Worm (Caenorhabditis elegans) whole organism, mixed stage, embryonic: ENCODE data around the gene C37H5.5.

ENCODE experiments used
- M03D4.4 ChIP-seq: sonication (generic microtip); optimal IDR thresholded peaks from 2 replicates; lab custom pipeline; 2017; ENCODE audit warnings: mild to moderate bottlenecking, missing genetic modification characterization, missing compliant biosample characterization
- bed-3 ChIP-seq: fragments of 200-800 bp; sonication (Bioruptor generic); optimal IDR thresholded peaks from 3 replicates; lab custom pipeline; 2018; ENCODE audit warnings: mild to moderate bottlenecking, missing genetic modification characterization, moderate library complexity, missing compliant biosample characterization
- ceh-43 ChIP-seq: fragments of 200-800 bp; sonication (Bioruptor generic); optimal IDR thresholded peaks from 2 replicates; lab custom pipeline; 2018; ENCODE audit warnings: mild to moderate bottlenecking, missing genetic modification characterization, moderate library complexity, missing compliant biosample characterization
- ceh-83 ChIP-seq: fragments of 200-800 bp; sonication (Bioruptor generic); optimal IDR thresholded peaks from 2 replicates; lab custom pipeline; 2018; ENCODE audit warnings: mild to moderate bottlenecking, missing genetic modification characterization, missing compliant biosample characterization
- ces-1 ChIP-seq: fragments of 150-350 bp; optimal IDR thresholded peaks from 2 replicates; lab custom pipeline; 2014; ENCODE audit warnings: missing biosample characterization, missing genetic modification reagents, missing genetic modification characterization
- cnd-1 ChIP-seq: fragments of 200-800 bp; sonication (Bioruptor generic); optimal IDR thresholded peaks from 2 replicates; lab custom pipeline; 2018; ENCODE audit warnings: mild to moderate bottlenecking, missing genetic modification characterization, missing compliant biosample characterization
- drap-1 ChIP-seq: fragments of 200-800 bp; sonication (Bioruptor generic); optimal IDR thresholded peaks from 3 replicates; lab custom pipeline; 2018; ENCODE audit warnings: mild to moderate bottlenecking, missing genetic modification characterization, missing compliant biosample characterization
- elt-1 ChIP-seq: sonication (generic microtip); optimal IDR thresholded peaks from 2 replicates; lab custom pipeline; 2017; ENCODE audit warnings: missing genetic modification characterization, mild to moderate bottlenecking, missing compliant biosample characterization, antibody characterized with exemption, moderate library complexity, borderline replicate concordance; ENCODE audit not compliant: insufficient read depth
- elt-3 ChIP-seq: fragments of 150-350 bp; optimal IDR thresholded peaks from 2 replicates; lab custom pipeline; 2014; ENCODE audit warnings: missing biosample characterization, missing genetic modification characterization
- flh-1 ChIP-seq: fragments of 200-800 bp; sonication (Bioruptor generic); optimal IDR thresholded peaks from 2 replicates; lab custom pipeline; 2018; ENCODE audit warnings: mild to moderate bottlenecking, missing genetic modification characterization, moderate library complexity, missing compliant biosample characterization
- ham-2 ChIP-seq: fragments of 200-800 bp; sonication (Bioruptor generic); optimal IDR thresholded peaks from 2 replicates; lab custom pipeline; 2018; ENCODE audit warnings: mild to moderate bottlenecking, missing genetic modification characterization, missing compliant biosample characterization
- hlh-1 ChIP-seq: fragments of 150-350 bp; optimal IDR thresholded peaks from 2 replicates; lab custom pipeline; 2014; ENCODE audit warnings: missing biosample characterization, missing genetic modification reagents, missing genetic modification characterization
- lin-13 ChIP-seq: fragments of 150-350 bp; optimal IDR thresholded peaks from 2 replicates; lab custom pipeline; 2014; ENCODE audit warnings: missing biosample characterization, missing genetic modification characterization
- lin-32 ChIP-seq: fragments of 200-800 bp; sonication (Bioruptor generic); optimal IDR thresholded peaks from 2 replicates; lab custom pipeline; 2018; ENCODE audit warnings: mild to moderate bottlenecking, missing genetic modification characterization, missing compliant biosample characterization
- lsy-2 ChIP-seq: fragments of 150-350 bp; optimal IDR thresholded peaks from 2 replicates; lab custom pipeline; 2014; ENCODE audit warnings: missing biosample characterization, missing genetic modification characterization
- mab-5 ChIP-seq: fragments of 150-350 bp; optimal IDR thresholded peaks from 2 replicates; lab custom pipeline; 2014; ENCODE audit warnings: missing biosample characterization, missing genetic modification characterization
- mep-1 ChIP-seq: fragments of 150-350 bp; optimal IDR thresholded peaks from 2 replicates; lab custom pipeline; 2017; ENCODE audit warnings: missing biosample characterization, missing genetic modification reagents, missing genetic modification characterization, inconsistent platforms
- nhr-12 ChIP-seq: fragments of 150-350 bp; optimal IDR thresholded peaks from 2 replicates; lab custom pipeline; 2014; ENCODE audit warnings: missing biosample characterization, missing genetic modification characterization
- nhr-2 ChIP-seq: fragments of 150-350 bp; optimal IDR thresholded peaks from 2 replicates; lab custom pipeline; 2014; ENCODE audit warnings: missing biosample characterization, missing genetic modification characterization
- nhr-237 ChIP-seq: fragments of 150-350 bp; optimal IDR thresholded peaks from 2 replicates; lab custom pipeline; 2014; ENCODE audit warnings: missing biosample characterization, missing genetic modification characterization
- nhr-76 ChIP-seq: sonication (generic microtip); optimal IDR thresholded peaks from 2 replicates; lab custom pipeline; 2017; ENCODE audit warnings: missing biosample characterization, missing genetic modification characterization
- sem-2 ChIP-seq: fragments of 200-800 bp; sonication (Bioruptor generic); optimal IDR thresholded peaks from 2 replicates; lab custom pipeline; 2018; ENCODE audit warnings: mild to moderate bottlenecking, missing genetic modification characterization, missing compliant biosample characterization
- snpc-4 ChIP-seq: fragments of 150-350 bp; optimal IDR thresholded peaks from 2 replicates; lab custom pipeline; 2014; ENCODE audit warnings: missing biosample characterization, missing genetic modification characterization
- sptf-1 ChIP-seq: sonication (generic microtip); optimal IDR thresholded peaks from 2 replicates; lab custom pipeline; 2017; ENCODE audit warnings: mild to moderate bottlenecking, missing genetic modification characterization, moderate library complexity, missing compliant biosample characterization
- tbx-8 ChIP-seq: fragments of 200-800 bp; sonication (Bioruptor generic); optimal IDR thresholded peaks from 2 replicates; lab custom pipeline; 2018; ENCODE audit warnings: mild to moderate bottlenecking, missing genetic modification characterization, moderate library complexity, missing compliant biosample characterization
- unc-120 ChIP-seq: sonication (generic microtip); optimal IDR thresholded peaks from 2 replicates; lab custom pipeline; 2017; ENCODE audit warnings: missing genetic modification characterization, missing compliant biosample characterization; ENCODE audit not compliant: poor library complexity, severe bottlenecking
- unc-39 ChIP-seq: fragments of 150-350 bp; optimal IDR thresholded peaks from 2 replicates; lab custom pipeline; 2014; ENCODE audit warnings: missing biosample characterization, missing genetic modification characterization
- unc-62 ChIP-seq: fragments of 150-350 bp; optimal IDR thresholded peaks from 2 replicates; lab custom pipeline; 2014; ENCODE audit warnings: missing biosample characterization, missing genetic modification reagents, missing genetic modification characterization
- zip-8 ChIP-seq: fragments of 150-350 bp; optimal IDR thresholded peaks from 2 replicates; lab custom pipeline; 2014; ENCODE audit warnings: missing biosample characterization, missing genetic modification characterization
- ztf-11 ChIP-seq: fragments of 150-350 bp; optimal IDR thresholded peaks from 2 replicates; lab custom pipeline; 2014; ENCODE audit warnings: missing biosample characterization, missing genetic modification characterization

The C37H5.5 gene

DNA sequence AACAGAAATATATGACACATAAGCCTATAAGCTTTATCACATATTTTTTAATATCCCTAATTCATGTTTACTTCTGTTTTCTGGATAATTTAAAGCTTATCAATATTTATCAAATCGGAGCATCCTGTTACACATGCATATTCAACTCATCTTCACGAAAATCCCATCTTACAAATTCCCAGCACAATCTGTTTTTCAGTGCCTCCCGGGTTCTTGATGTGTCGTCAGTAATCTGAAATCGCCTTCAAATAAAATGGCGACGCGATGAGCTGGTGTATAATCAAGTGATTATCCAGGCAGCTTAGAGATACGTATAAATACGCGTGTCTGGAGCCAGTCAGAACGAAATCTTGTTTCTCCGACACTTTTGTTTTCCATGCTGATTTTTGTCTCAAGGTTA is 23.3 kb downstream of the C37H5.5 start:
- TF ChIP-seq mab-5 (tag; lab: Kevin White, UChicago): no peak
- TF ChIP-seq bed-3 (GFP tag; lab: Kevin White, UChicago): no peak
- TF ChIP-seq unc-62: no peak
- no peak for TF ChIP-seq lsy-2 (tag; lab: Kevin White, UChicago)
- TF ChIP-seq ztf-11 (tag; lab: Kevin White, UChicago): no peak
- TF ChIP-seq elt-3 (tag; lab: Kevin White, UChicago): no peak
- no peak for TF ChIP-seq mep-1 (tag; lab: Kevin White, UChicago)
- no peak for TF ChIP-seq cnd-1
- no peak for TF ChIP-seq hlh-1
- no peak for TF ChIP-seq nhr-2 (tag; lab: Kevin White, UChicago)
- no peak for TF ChIP-seq zip-8
- no peak for TF ChIP-seq snpc-4 (tag; lab: Kevin White, UChicago)
- no peak for TF ChIP-seq nhr-237 (tag; lab: Kevin White, UChicago)
- TF ChIP-seq ceh-83: no peak

DNA sequence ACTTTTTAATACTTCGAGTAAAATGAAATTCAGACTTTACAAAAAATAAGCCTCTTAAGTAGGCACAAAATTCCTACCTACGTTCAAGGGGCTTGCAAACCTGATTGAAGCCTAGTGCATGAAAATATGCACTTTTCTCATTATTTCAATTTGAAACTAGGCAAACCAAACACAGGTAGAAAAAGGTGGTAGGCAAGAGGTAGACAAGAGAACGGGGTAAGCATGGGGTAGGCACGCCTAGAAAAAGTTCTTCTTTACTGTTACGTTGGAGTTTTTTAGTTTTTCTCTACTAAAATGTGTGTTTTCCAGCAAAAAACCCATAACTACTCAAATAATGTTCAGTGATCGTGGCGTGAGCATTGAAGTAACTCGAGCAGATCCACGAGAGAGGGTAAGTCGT is 24.0 kb downstream of the C37H5.5 start, which contains the start of gene nex-4:
Gene nex-4, plus strand, starts transcription at position 301 of the 400 bp plus-strand sequence.
- TF ChIP-seq flh-1 (no peak), nhr-237 (tag; lab: Kevin White, UChicago) (no peak), tbx-8 (GFP tag; lab: Kevin White, UChicago) (no peak)
- TF ChIP-seq, all 35 proteins: peak for 0

DNA sequence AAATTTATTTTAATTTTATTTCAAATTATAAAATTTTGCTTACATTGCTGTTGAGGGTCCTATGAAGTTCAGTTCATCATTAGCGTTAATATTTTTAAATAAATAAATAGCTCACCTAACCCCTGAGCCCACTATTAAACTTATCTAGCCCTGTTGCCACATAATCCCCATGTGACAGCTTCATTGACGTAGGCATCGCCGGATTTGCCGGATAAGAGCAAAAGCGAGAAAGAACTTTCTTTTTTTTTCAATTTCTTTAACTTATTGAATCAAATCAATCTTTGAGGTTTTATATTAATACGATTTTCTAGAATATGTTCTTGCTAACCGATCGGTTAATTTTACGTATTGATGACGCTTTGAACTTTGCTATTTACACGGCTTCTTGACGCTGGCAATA is 24.8 kb downstream of the C37H5.5 start:
- TF ChIP-seq unc-62 (no peak), ces-1 (GFP tag; lab: Kevin White, UChicago) (no peak)

DNA sequence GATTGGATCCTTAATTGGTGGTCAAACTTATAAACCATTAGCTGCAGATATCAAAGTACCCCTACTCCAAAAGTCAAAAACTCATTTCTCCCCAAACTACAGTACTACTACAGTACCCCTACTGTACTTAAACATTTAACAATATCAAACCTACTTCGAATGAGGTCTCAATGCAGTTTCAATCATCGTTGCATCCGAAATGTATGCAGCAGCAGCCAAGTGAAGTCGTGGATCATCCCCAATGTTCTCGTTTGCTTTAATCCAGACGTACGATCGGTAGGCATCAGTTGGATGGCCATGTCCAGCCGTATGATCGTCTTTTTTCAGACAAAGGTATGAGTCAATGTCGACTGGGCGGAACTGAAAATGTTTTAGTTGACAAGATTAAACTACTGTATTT is 30.4 kb downstream of the C37H5.5 start:
- no peak for TF ChIP-seq cnd-1
- no peak for TF ChIP-seq drap-1
- no peak for TF ChIP-seq ceh-83
- TF ChIP-seq unc-39 (tag; lab: Kevin White, UChicago): no peak
- no peak for TF ChIP-seq mab-5 (tag; lab: Kevin White, UChicago)
- TF ChIP-seq mep-1 (tag; lab: Kevin White, UChicago): no peak
- no peak for TF ChIP-seq flh-1
- TF ChIP-seq elt-1: no peak
- TF ChIP-seq nhr-237 (tag; lab: Kevin White, UChicago): no peak
- no peak for TF ChIP-seq ces-1 (GFP tag; lab: Kevin White, UChicago)
- no peak for TF ChIP-seq sptf-1 (tag; lab: Kevin White, UChicago)
- TF ChIP-seq snpc-4 (tag; lab: Kevin White, UChicago): no peak
- TF ChIP-seq ztf-11 (tag; lab: Kevin White, UChicago): no peak
- TF ChIP-seq lsy-2 (tag; lab: Kevin White, UChicago): no peak
- no peak for TF ChIP-seq nhr-12 (tag; lab: Kevin White, UChicago)
- no peak for TF ChIP-seq tbx-8 (GFP tag; lab: Kevin White, UChicago)
- TF ChIP-seq ham-2: no peak
- no peak for TF ChIP-seq bed-3 (GFP tag; lab: Kevin White, UChicago)
- TF ChIP-seq lin-32 (GFP tag; lab: Kevin White, UChicago): no peak
- no peak for TF ChIP-seq sem-2 (GFP tag; lab: Kevin White, UChicago)

DNA sequence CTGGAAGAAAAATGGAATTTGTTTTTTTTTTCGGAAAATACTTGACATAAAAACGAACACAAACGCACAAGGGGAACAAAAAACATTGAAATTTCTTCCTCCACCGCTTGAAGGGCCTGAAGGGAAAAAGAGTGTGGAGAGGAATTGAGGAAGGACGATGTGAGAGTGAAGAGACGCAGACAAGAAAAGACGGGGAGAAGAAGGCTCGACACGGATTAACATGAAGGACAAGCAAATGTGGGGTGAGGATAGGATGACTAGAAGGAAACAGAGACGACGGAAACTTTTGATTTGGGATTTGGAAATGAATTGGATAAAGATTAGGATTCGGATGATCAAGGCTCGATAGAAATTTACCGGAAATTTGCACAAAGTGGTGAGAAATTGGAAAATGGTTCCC is 33.4 kb downstream of the C37H5.5 start:
- TF ChIP-seq sptf-1 (tag; lab: Kevin White, UChicago) (peak; percentile 12), mep-1 (tag; lab: Kevin White, UChicago) (peak; percentile 13), unc-62 (peak; percentile 37), snpc-4 (tag; lab: Kevin White, UChicago) (no peak), unc-120 (tag; lab: Kevin White, UChicago) (peak; percentile 20), bed-3 (GFP tag; lab: Kevin White, UChicago) (no peak), ces-1 (GFP tag; lab: Kevin White, UChicago) (peak; percentile 39), drap-1 (no peak)

DNA sequence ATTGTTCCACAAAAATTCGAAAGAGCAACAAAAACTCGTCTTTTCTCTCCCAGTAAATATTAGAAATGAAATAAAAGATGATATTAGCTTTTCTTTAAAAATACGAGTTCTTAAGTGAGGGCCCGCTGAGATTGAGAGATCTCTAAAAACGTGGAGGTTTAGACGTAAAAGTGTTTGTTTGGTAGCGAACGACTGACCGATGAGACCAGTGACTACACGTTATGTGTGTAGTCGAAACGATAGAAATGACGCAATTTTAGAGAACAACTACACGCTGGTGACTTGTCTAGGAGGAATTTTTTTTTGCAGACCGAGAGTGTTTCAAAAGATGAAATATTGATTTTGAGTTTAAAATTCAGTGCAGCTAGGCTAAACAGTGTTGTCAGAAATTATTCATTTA is 35.6 kb downstream of the C37H5.5 start, which contains the start of gene C37H5.13:
Gene C37H5.13, minus strand, starts transcription at position 229 of the 400 bp plus-strand sequence.
- TF ChIP-seq lin-13: no peak
- TF ChIP-seq zip-8: peak; percentile 43

DNA sequence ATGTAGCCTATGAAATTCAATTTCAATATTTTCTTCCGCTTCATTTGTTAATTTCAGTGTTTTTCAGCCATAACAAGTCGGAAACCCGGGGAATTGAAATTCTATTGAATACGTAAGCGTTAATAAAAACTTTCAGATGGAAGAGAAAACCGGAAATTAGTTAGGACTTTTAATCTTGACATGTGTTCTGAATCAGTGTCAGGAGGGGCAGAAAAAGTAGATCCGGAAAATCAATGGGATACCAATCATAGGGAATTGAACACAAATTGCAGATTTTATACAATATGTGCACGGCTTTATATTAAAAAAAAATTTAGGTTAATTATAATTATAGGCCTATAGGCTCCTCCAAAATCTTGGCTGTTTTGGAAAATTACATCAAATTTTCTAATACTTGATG is 37.2 kb downstream of the C37H5.5 start:
- TF ChIP-seq ham-2 (no peak), tbx-8 (GFP tag; lab: Kevin White, UChicago) (no peak), sptf-1 (tag; lab: Kevin White, UChicago) (no peak), nhr-76 (tag; lab: Kevin White, UChicago) (no peak), cnd-1 (no peak), unc-62 (no peak), ceh-43 (GFP tag; lab: Kevin White, UChicago) (no peak), ces-1 (GFP tag; lab: Kevin White, UChicago) (no peak), mep-1 (tag; lab: Kevin White, UChicago) (no peak), ztf-11 (tag; lab: Kevin White, UChicago) (no peak), drap-1 (no peak), nhr-2 (tag; lab: Kevin White, UChicago) (no peak), nhr-12 (tag; lab: Kevin White, UChicago) (no peak), M03D4.4 (tag; lab: Kevin White, UChicago) (no peak)
